Fruit fly (Drosophila melanogaster): ENCODE results near the gene Cox10.
A peak's percentile ranks its signal among the peaks of the same experiment; 100 is the strongest.

dm6 chr2L:10341405-10341804 lies 10.1 kb downstream of the Cox10 start, which contains the start of gene CG31715:
- TF ChIP-seq pad (GFP tag; optimal IDR thresholded peaks at IDR 0.05) (no peak), CG1620 (GFP tag; optimal IDR thresholded peaks at IDR 0.05) (no peak), kay (GFP tag; ENCODE audit: borderline replicate concordance) (peak; percentile 66), bab1 (GFP tag; optimal IDR thresholded peaks at IDR 0.05) (peak; percentile 62), CG33017 (tag; optimal IDR thresholded peaks at IDR 0.05) (peak; percentile 5), ovo (GFP tag; optimal IDR thresholded peaks at IDR 0.05) (no peak), Mnt (GFP tag; optimal IDR thresholded peaks at IDR 0.05) (peak; percentile 5), CG5204 (GFP tag; optimal IDR thresholded peaks at IDR 0.05) (no peak), Clk (GFP tag; optimal IDR thresholded peaks at IDR 0.05) (no peak), Crg-1 (GFP tag; optimal IDR thresholded peaks at IDR 0.05) (no peak), tj (GFP tag; optimal IDR thresholded peaks at IDR 0.05) (peak; percentile 11)

Data from whole organism, adult.